3 fruit fly cellular contexts compared by ENCODE assay signal in the genomic region with DNA sequence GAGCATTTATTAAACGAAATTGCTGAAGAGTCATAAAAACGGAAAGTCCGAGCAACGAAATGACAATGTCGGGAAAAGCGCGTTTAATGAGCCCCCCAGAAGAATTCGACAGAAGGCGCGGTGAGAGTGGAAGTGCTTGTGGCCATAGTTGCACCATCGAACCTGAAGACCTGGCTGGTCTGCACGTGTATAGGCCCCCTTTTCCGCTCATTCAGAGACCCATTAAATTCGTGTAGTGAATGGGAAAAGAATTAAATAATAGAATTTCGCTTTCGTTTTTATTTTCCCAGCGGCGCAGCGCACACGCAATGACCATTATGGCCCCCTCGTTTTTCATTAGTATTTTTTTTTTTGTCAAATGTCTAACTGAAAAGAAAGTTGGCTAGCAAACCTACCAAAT.
TF ChIP-seq lines count a peak whose summit lies in the region.

No protein-coding gene starts in this region.

- TF ChIP-seq CTCF in whole organism, embryonic (GFP tag; optimal IDR thresholded peaks at IDR 0.05; lab: Kevin White, UChicago), result no peak

TF ChIP-seq in whole organism, adult, 20 proteins besides CTCF, POLR2A, EP300 and RAD21:
- peak; percentile 25 for TF ChIP-seq bab1 (GFP tag; optimal IDR thresholded peaks at IDR 0.05; lab: Kevin White, UChicago)
- no peak for TF ChIP-seq CG7045 (GFP tag; optimal IDR thresholded peaks at IDR 0.05; lab: Kevin White, UChicago)
- no peak for TF ChIP-seq CG7101 (tag; optimal IDR thresholded peaks at IDR 0.05; lab: Kevin White, UChicago)
- TF ChIP-seq toe (GFP tag; optimal IDR thresholded peaks at IDR 0.05; lab: Kevin White, UChicago), result no peak
- TF ChIP-seq CG11617 (GFP tag; optimal IDR thresholded peaks at IDR 0.05; lab: Kevin White, UChicago), result no peak
- no peak for TF ChIP-seq CG1620 (GFP tag; optimal IDR thresholded peaks at IDR 0.05; lab: Kevin White, UChicago)
- TF ChIP-seq CG12768 (GFP tag; optimal IDR thresholded peaks at IDR 0.05; lab: Kevin White, UChicago), result no peak

TF ChIP-seq in whole organism, embryonic, 481 proteins besides CTCF, POLR2A, EP300 and RAD21 (continues in another document):
- TF ChIP-seq h (optimal IDR thresholded peaks at IDR 0.05; lab: Kevin White, UChicago) (no peak), Abd-B (GFP tag; optimal IDR thresholded peaks at IDR 0.05; lab: Kevin White, UChicago) (no peak), Kr (GFP tag; optimal IDR thresholded peaks at IDR 0.05; lab: Kevin White, UChicago) (no peak), phol (tag; optimal IDR thresholded peaks at IDR 0.05; lab: Kevin White, UChicago) (peak; percentile 10), CG12219 (GFP tag; optimal IDR thresholded peaks at IDR 0.05; lab: Kevin White, UChicago) (no peak), CG2678 (tag; optimal IDR thresholded peaks at IDR 0.05; lab: Kevin White, UChicago) (no peak), gcm (GFP tag; optimal IDR thresholded peaks at IDR 0.05; lab: Kevin White, UChicago) (no peak), yki (optimal IDR thresholded peaks at IDR 0.05; lab: Kevin White, UChicago) (no peak), usp (GFP tag; optimal IDR thresholded peaks at IDR 0.05; lab: Kevin White, UChicago) (no peak), BEAF-32 (GFP tag; optimal IDR thresholded peaks at IDR 0.05; lab: Kevin White, UChicago) (no peak), CG7786 (GFP tag; optimal IDR thresholded peaks at IDR 0.05; lab: Kevin White, UChicago) (no peak), CG4360 (GFP tag; IDR thresholded peaks at IDR 0.05; lab: Robert Waterston, UW) (no peak), Hey (tag; optimal IDR thresholded peaks at IDR 0.05; lab: Kevin White, UChicago) (no peak), Ets65A (GFP tag; lab: Kevin White, UChicago) (peak; percentile 4), TFAM (GFP tag; optimal IDR thresholded peaks at IDR 0.05; lab: Kevin White, UChicago) (no peak), Xrp1 (GFP tag; IDR thresholded peaks at IDR 0.05; lab: Robert Waterston, UW) (peak; percentile 22; the same call in 1 of the 2 replicates), en (GFP tag; optimal IDR thresholded peaks at IDR 0.05; lab: Kevin White, UChicago) (no peak), zfh1 (GFP tag; IDR thresholded peaks at IDR 0.05; lab: Robert Waterston, UW) (no peak), Opbp (GFP tag; IDR thresholded peaks at IDR 0.05; lab: Robert Waterston, UW; ENCODE audit: partially characterized antibody) (peak; percentile 28; the same call in 1 of the 3 replicates), D19A (tag; optimal IDR thresholded peaks at IDR 0.05; lab: Kevin White, UChicago) (no peak), pzg (GFP tag; optimal IDR thresholded peaks at IDR 0.05; lab: Kevin White, UChicago) (no peak), sens (GFP tag; lab: Kevin White, UChicago) (peak; percentile 73), crp (GFP tag; optimal IDR thresholded peaks at IDR 0.05; lab: Kevin White, UChicago) (no peak), CG8765 (GFP tag; IDR thresholded peaks at IDR 0.05; lab: Robert Waterston, UW) (no peak), CG5953 (GFP tag; IDR thresholded peaks at IDR 0.05; lab: Robert Waterston, UW) (no peak), CG11560 (tag; IDR thresholded peaks at IDR 0.05; lab: Robert Waterston, UW) (no peak), CG12236 (GFP tag; optimal IDR thresholded peaks at IDR 0.05; lab: Kevin White, UChicago) (no peak), NfI (GFP tag; optimal IDR thresholded peaks at IDR 0.05; lab: Kevin White, UChicago) (no peak), Awh (GFP tag; IDR thresholded peaks at IDR 0.05; lab: Robert Waterston, UW) (no peak), CG34224 (GFP tag; IDR thresholded peaks at IDR 0.05; lab: Robert Waterston, UW; ENCODE audit: partially characterized antibody) (no peak), ato (GFP tag; IDR thresholded peaks at IDR 0.05; lab: Robert Waterston, UW; ENCODE audit: partially characterized antibody) (no peak), onecut (GFP tag; IDR thresholded peaks at IDR 0.05; lab: Robert Waterston, UW) (no peak), ken (GFP tag; IDR thresholded peaks at IDR 0.05; lab: Robert Waterston, UW) (0 out of 3 replicates have a peak, but pooled peaks have one; percentile 8), Dbx (GFP tag; IDR thresholded peaks at IDR 0.05; lab: Robert Waterston, UW) (no peak), tna (GFP tag; IDR thresholded peaks at IDR 0.05; lab: Robert Waterston, UW; ENCODE audit: partially characterized antibody) (no peak), CG18764 (GFP tag; optimal IDR thresholded peaks at IDR 0.05; lab: Kevin White, UChicago) (peak; percentile 66), kni (GFP tag; optimal IDR thresholded peaks at IDR 0.05; lab: Kevin White, UChicago) (peak; percentile 24), insv (GFP tag; optimal IDR thresholded peaks at IDR 0.05; lab: Kevin White, UChicago) (no peak), CG7271 (tag; optimal IDR thresholded peaks at IDR 0.05; lab: Kevin White, UChicago) (no peak), CG12155 (GFP tag; optimal IDR thresholded peaks at IDR 0.05; lab: Kevin White, UChicago) (no peak), exex (tag; optimal IDR thresholded peaks at IDR 0.05; lab: Kevin White, UChicago) (no peak), CG15696 (tag; optimal IDR thresholded peaks at IDR 0.05; lab: Kevin White, UChicago) (peak; percentile 23)

TF ChIP-seq in whole organism, wandering third instar larva, 38 proteins besides CTCF, POLR2A, EP300 and RAD21:
- TF ChIP-seq usp (GFP tag; optimal IDR thresholded peaks at IDR 0.05; lab: Kevin White, UChicago) (no peak), Hr78 (GFP tag; optimal IDR thresholded peaks at IDR 0.05; lab: Kevin White, UChicago) (no peak), dl (GFP tag; optimal IDR thresholded peaks at IDR 0.05; lab: Kevin White, UChicago; ENCODE audit: insufficient read depth in 1 of 2, partially characterized antibody in 2 of 2) (no peak), Vsx2 (GFP tag; optimal IDR thresholded peaks at IDR 0.05; lab: Kevin White, UChicago; ENCODE audit: partially characterized antibody) (peak; percentile 42)
